Fruit fly (Drosophila melanogaster): ENCODE measurements around the gene CG4210.

The CG4210 gene

DNA sequence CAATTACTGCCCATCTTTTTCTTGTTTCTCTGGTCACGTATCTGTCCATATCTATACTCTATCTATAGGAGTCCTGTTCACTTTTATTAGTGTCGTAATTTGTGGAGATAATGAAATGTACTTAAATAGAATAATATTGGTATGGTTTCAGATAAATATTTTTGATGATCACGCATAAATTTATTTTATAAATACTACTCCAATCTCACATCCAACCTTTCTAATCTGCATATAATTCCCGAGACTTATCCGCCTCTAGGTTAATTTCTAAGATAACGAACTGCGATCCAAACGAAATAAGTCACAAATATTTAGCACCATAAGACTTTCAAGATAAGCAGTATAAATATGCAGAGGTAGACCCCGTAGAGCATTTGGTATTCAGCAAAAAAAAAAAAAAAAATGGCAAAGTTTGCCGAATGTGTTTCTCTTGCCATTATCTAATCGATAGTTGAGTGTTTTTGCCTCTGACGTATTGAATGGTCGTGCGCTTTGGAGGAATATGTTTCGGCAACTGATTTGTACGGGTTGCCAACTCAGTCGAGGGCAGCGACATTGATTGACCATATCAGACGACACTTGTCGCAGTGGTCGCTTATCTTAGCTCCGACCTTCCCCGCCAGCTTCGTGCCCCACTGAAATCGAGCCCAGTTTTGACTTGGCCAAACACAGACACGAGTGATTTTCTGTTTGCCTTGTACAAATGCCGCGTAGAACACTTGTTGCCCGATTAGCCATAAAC is 15.6 kb upstream of the CG4210 start:
- TF ChIP-seq Eip78C (GFP tag), result peak; percentile 56
- no peak for TF ChIP-seq Eip75B (GFP tag; optimal IDR thresholded peaks at IDR 0.05)
- TF ChIP-seq CG4318 (GFP tag; optimal IDR thresholded peaks at IDR 0.05), result no peak
- TF ChIP-seq net (GFP tag; optimal IDR thresholded peaks at IDR 0.05), result no peak
- TF ChIP-seq ss (GFP tag; optimal IDR thresholded peaks at IDR 0.05), result no peak
- TF ChIP-seq pdm3 (GFP tag; optimal IDR thresholded peaks at IDR 0.05), result no peak
- peak; percentile 23 for TF ChIP-seq CG32006 (GFP tag; optimal IDR thresholded peaks at IDR 0.05)
- TF ChIP-seq CG11762 (GFP tag; optimal IDR thresholded peaks at IDR 0.05; ENCODE audit: insufficient read depth), result no peak
- no peak for TF ChIP-seq CG3032 (tag; optimal IDR thresholded peaks at IDR 0.05)
- no peak for TF ChIP-seq Ets21C (GFP tag; optimal IDR thresholded peaks at IDR 0.05)
- TF ChIP-seq CG1621 (tag; optimal IDR thresholded peaks at IDR 0.05), result no peak
- TF ChIP-seq CG8319 (GFP tag; optimal IDR thresholded peaks at IDR 0.05), result no peak
- TF ChIP-seq Hr4 (GFP tag; optimal IDR thresholded peaks at IDR 0.05), result peak; percentile 45
- no peak for TF ChIP-seq CG10631 (GFP tag; optimal IDR thresholded peaks at IDR 0.05)
- no peak for TF ChIP-seq CG9139 (GFP tag; optimal IDR thresholded peaks at IDR 0.05)
- no peak for TF ChIP-seq acj6 (GFP tag; optimal IDR thresholded peaks at IDR 0.05)
- no peak for TF ChIP-seq Met (GFP tag; optimal IDR thresholded peaks at IDR 0.05)
- TF ChIP-seq CG6808 (GFP tag; optimal IDR thresholded peaks at IDR 0.05), result no peak
- peak; percentile 75 for TF ChIP-seq vri (GFP tag; optimal IDR thresholded peaks at IDR 0.05)
- TF ChIP-seq CG6792 (GFP tag; optimal IDR thresholded peaks at IDR 0.05), result no peak
- no peak for TF ChIP-seq Hr38 (GFP tag; optimal IDR thresholded peaks at IDR 0.05)
- peak; percentile 58 for TF ChIP-seq fkh (GFP tag; optimal IDR thresholded peaks at IDR 0.05)
- no peak for TF ChIP-seq Sox14 (GFP tag; optimal IDR thresholded peaks at IDR 0.05)
- TF ChIP-seq Eip93F (GFP tag; optimal IDR thresholded peaks at IDR 0.05), result peak; percentile 18
- no peak for TF ChIP-seq dsx (GFP tag; optimal IDR thresholded peaks at IDR 0.05; ENCODE audit: poor library complexity, severe bottlenecking)
- no peak for TF ChIP-seq CG3919 (GFP tag; optimal IDR thresholded peaks at IDR 0.05)

DNA sequence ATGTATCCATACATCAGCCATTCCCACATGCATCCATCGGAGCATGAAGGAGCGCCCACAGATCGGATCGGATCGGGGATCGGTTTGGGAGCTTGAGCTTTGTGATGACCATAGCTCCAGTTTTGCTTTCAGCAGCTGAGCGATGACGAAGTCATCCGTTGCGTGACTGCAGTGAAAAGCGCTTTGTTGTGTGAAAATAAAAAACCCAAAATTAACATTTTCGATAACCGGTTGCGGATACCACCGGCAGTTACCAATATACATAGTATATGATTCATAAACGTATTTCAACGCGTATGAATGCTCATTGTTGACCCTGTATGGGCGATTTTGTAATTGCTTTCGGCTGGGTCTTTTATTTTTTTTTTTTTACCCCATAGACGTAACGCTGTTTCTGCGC is 8.6 kb upstream of the CG4210 start:
- TF ChIP-seq cyc (GFP tag; optimal IDR thresholded peaks at IDR 0.05) (no peak), CG10631 (GFP tag; optimal IDR thresholded peaks at IDR 0.05) (no peak), salr (GFP tag; optimal IDR thresholded peaks at IDR 0.05) (no peak), Gug (GFP tag; IDR thresholded peaks at IDR 0.05) (no peak), OdsH (GFP tag; optimal IDR thresholded peaks at IDR 0.05) (no peak), CG8319 (GFP tag; optimal IDR thresholded peaks at IDR 0.05) (no peak), CG31627 (GFP tag; optimal IDR thresholded peaks at IDR 0.05) (no peak), Eip93F (GFP tag; optimal IDR thresholded peaks at IDR 0.05) (no peak), CG9139 (GFP tag; optimal IDR thresholded peaks at IDR 0.05) (no peak), Sox102F (GFP tag; optimal IDR thresholded peaks at IDR 0.05) (no peak), CG1621 (tag; optimal IDR thresholded peaks at IDR 0.05) (no peak), achi (GFP tag; optimal IDR thresholded peaks at IDR 0.05) (no peak), eg (GFP tag; IDR thresholded peaks at IDR 0.05) (0 out of 3 replicates have a peak, but pooled peaks have one; percentile 44), vri (GFP tag; optimal IDR thresholded peaks at IDR 0.05) (peak; percentile 32), Blimp-1 (GFP tag; optimal IDR thresholded peaks at IDR 0.05) (peak; percentile 77), esn (GFP tag; optimal IDR thresholded peaks at IDR 0.05) (no peak), ss (GFP tag; optimal IDR thresholded peaks at IDR 0.05) (peak in 1 of 2 experiments; percentile 65), Smox (GFP tag; optimal IDR thresholded peaks at IDR 0.05) (no peak), Hr38 (GFP tag; optimal IDR thresholded peaks at IDR 0.05) (no peak), net (GFP tag; optimal IDR thresholded peaks at IDR 0.05) (no peak), Eip78C (GFP tag) (no peak), CG8632 (GFP tag; optimal IDR thresholded peaks at IDR 0.05) (no peak), lz (GFP tag; optimal IDR thresholded peaks at IDR 0.05) (no peak), CG6854 (GFP tag; optimal IDR thresholded peaks at IDR 0.05) (peak; percentile 42), pdm3 (GFP tag; optimal IDR thresholded peaks at IDR 0.05) (no peak), dac (GFP tag; optimal IDR thresholded peaks at IDR 0.05) (no peak)

Data from whole organism, prepupa.